Worm (Caenorhabditis elegans) whole organism, early embryonic: ENCODE measurements around the gene glt-3.

Experiments used
- B0310.2 ChIP-seq: sonication (generic microtip); optimal IDR thresholded peaks from 2 replicates; lab custom pipeline; 2016; ENCODE audit warnings: mild to moderate bottlenecking, missing genetic modification characterization, missing compliant biosample characterization
- F13C5.2 ChIP-seq: sonication (generic microtip); optimal IDR thresholded peaks from 2 replicates; lab custom pipeline; 2017; ENCODE audit warnings: mild to moderate bottlenecking, missing genetic modification characterization, inconsistent platforms, missing compliant biosample characterization
- aly-1 ChIP-seq: sonication (generic microtip); optimal IDR thresholded peaks from 2 replicates; lab custom pipeline; 2016; ENCODE audit warnings: missing genetic modification characterization, missing compliant biosample characterization
- ama-1 ChIP-seq: fragments of 150-350 bp; optimal IDR thresholded peaks from 2 replicates; lab custom pipeline; 2014
- ceh-13 ChIP-seq: fragments of 200-800 bp; sonication (Bioruptor generic); optimal IDR thresholded peaks from 2 replicates; lab custom pipeline; 2018; ENCODE audit warnings: mild to moderate bottlenecking, missing genetic modification characterization, missing compliant biosample characterization
- ceh-36 ChIP-seq: sonication (generic microtip); optimal IDR thresholded peaks from 2 replicates; lab custom pipeline; 2016; ENCODE audit warnings: missing genetic modification characterization, inconsistent platforms, missing compliant biosample characterization
- ets-7 ChIP-seq: sonication (generic microtip); optimal IDR thresholded peaks from 2 replicates; lab custom pipeline; 2016; ENCODE audit warnings: missing genotype, missing genetic modification characterization, missing compliant biosample characterization
- flt-1 ChIP-seq: fragments of 200-800 bp; sonication (Bioruptor generic); IDR thresholded peaks from 2 replicates; pipeline ENCODE4 v1.3.6; 2022; ENCODE audit warnings: missing genetic modification characterization, missing compliant biosample characterization
- hmbx-1 ChIP-seq: sonication (generic microtip); optimal IDR thresholded peaks from 2 replicates; lab custom pipeline; 2016; ENCODE audit warnings: mild to moderate bottlenecking, missing genetic modification characterization, missing compliant biosample characterization
- hmg-4 ChIP-seq: fragments of 200-800 bp; sonication (Bioruptor generic); optimal IDR thresholded peaks from 2 replicates; lab custom pipeline; 2018; ENCODE audit warnings: mild to moderate bottlenecking, missing genetic modification characterization, missing compliant biosample characterization
- hnd-1 ChIP-seq: sonication (generic microtip); optimal IDR thresholded peaks from 2 replicates; lab custom pipeline; 2016; ENCODE audit warnings: missing genetic modification characterization, missing compliant biosample characterization
- pes-1 ChIP-seq: fragments of 200-800 bp; sonication (Bioruptor generic); IDR thresholded peaks from 2 replicates; pipeline ENCODE4 v1.3.6; 2022; ENCODE audit warnings: missing genetic modification reagents, missing genetic modification characterization, missing compliant biosample characterization
- scrt-1 ChIP-seq: fragments of 200-800 bp; sonication (Bioruptor generic); IDR thresholded peaks from 2 replicates; pipeline ENCODE4 v1.3.6; 2022; ENCODE audit warnings: missing genetic modification characterization, missing compliant biosample characterization
- sea-1 ChIP-seq: fragments of 200-800 bp; sonication (Bioruptor generic); conservative IDR thresholded peaks from 2 replicates; pipeline ENCODE4 v1.3.6; 2022; ENCODE audit warnings: missing genetic modification characterization, missing compliant biosample characterization
- tbx-11 ChIP-seq: fragments of 200-800 bp; sonication (Bioruptor generic); IDR thresholded peaks from 2 replicates; pipeline ENCODE4 v1.3.6; 2022; ENCODE audit warnings: missing genetic modification characterization, missing compliant biosample characterization
- tbx-37 ChIP-seq: fragments of 200-800 bp; sonication (Bioruptor generic); conservative IDR thresholded peaks from 2 replicates; pipeline ENCODE4 v1.3.6; 2022; ENCODE audit warnings: missing genetic modification reagents, missing genetic modification characterization, missing compliant biosample characterization
- tra-4 ChIP-seq: sonication (generic microtip); optimal IDR thresholded peaks from 2 replicates; lab custom pipeline; 2017; ENCODE audit warnings: missing genetic modification characterization, missing compliant biosample characterization

glt-3 gene

ce11 chrIV:10129957-10130356, at the start of gene glt-3:
glt-3 (plus strand) TSS chrIV:10130257.
- TF ChIP-seq ama-1 (lab: Kevin White, UChicago) (no peak), tra-4 (tag; lab: Kevin White, UChicago) (no peak), F13C5.2 (tag; lab: Kevin White, UChicago) (no peak), hmg-4 (GFP tag; lab: Kevin White, UChicago) (no peak), aly-1 (tag; lab: Kevin White, UChicago) (no peak), scrt-1 (GFP tag; lab: Robert Waterston, UW) (no peak), tbx-11 (GFP tag; lab: Robert Waterston, UW) (no peak), ceh-36 (tag; lab: Kevin White, UChicago) (no peak), hmbx-1 (no peak), sea-1 (GFP tag; lab: Robert Waterston, UW) (no peak), B0310.2 (tag; lab: Kevin White, UChicago) (no peak), pes-1 (GFP tag; lab: Robert Waterston, UW) (no peak), ets-7 (tag; lab: Kevin White, UChicago) (no peak)

- no peak for TF ChIP-seq hmg-4 (GFP tag; lab: Kevin White, UChicago)
- no peak for TF ChIP-seq tbx-37 (GFP tag; lab: Robert Waterston, UW)
- TF ChIP-seq B0310.2 (tag; lab: Kevin White, UChicago), result no peak
- no peak for TF ChIP-seq sea-1 (GFP tag; lab: Robert Waterston, UW)
- TF ChIP-seq aly-1 (tag; lab: Kevin White, UChicago), result no peak
- no peak for TF ChIP-seq tra-4 (tag; lab: Kevin White, UChicago)
- TF ChIP-seq scrt-1 (GFP tag; lab: Robert Waterston, UW), result no peak
- TF ChIP-seq ceh-13 (GFP tag; lab: Kevin White, UChicago), result no peak
- no peak for TF ChIP-seq pes-1 (GFP tag; lab: Robert Waterston, UW)
Observed at ce11 chrIV:10080816-10081215, 49.2 kb upstream of the glt-3 start, which contains the start of gene W01B6.6. W01B6.6 (plus strand) TSS chrIV:10081116.

- TF ChIP-seq sea-1 (GFP tag; lab: Robert Waterston, UW), result 0 out of 2 replicates have a peak, but pooled peaks have one; percentile 56
- no peak for TF ChIP-seq flt-1
Observed at ce11 chrIV:10084323-10084959, 45.6 kb upstream of the glt-3 start, which contains the start of gene W01B6.8. W01B6.8 (minus strand) TSS chrIV:10084373.

- TF ChIP-seq tbx-11 (GFP tag; lab: Robert Waterston, UW) (no peak), ceh-36 (tag; lab: Kevin White, UChicago) (no peak), ama-1 (lab: Kevin White, UChicago) (no peak), F13C5.2 (tag; lab: Kevin White, UChicago) (peak; percentile 48), pes-1 (GFP tag; lab: Robert Waterston, UW) (no peak; the same call in 1 of the 2 replicates), aly-1 (tag; lab: Kevin White, UChicago) (no peak), tra-4 (tag; lab: Kevin White, UChicago) (no peak), scrt-1 (GFP tag; lab: Robert Waterston, UW) (no peak), hnd-1 (tag; lab: Kevin White, UChicago) (no peak)
Observed at ce11 chrIV:10085401-10086187, 44.5 kb upstream of the glt-3 start, which contains the start of the genes col-2 and ndc-80. col-2 (minus strand) TSS chrIV:10085451. ndc-80 (plus strand) TSS chrIV:10086137.

- TF ChIP-seq hmg-4 (GFP tag; lab: Kevin White, UChicago), result no peak
- TF ChIP-seq pes-1 (GFP tag; lab: Robert Waterston, UW), result no peak
- no peak for TF ChIP-seq hmbx-1
- no peak for TF ChIP-seq F13C5.2 (tag; lab: Kevin White, UChicago)
- TF ChIP-seq sea-1 (GFP tag; lab: Robert Waterston, UW), result no peak
- TF ChIP-seq tra-4 (tag; lab: Kevin White, UChicago), result no peak
- TF ChIP-seq ama-1 (lab: Kevin White, UChicago), result no peak
- TF ChIP-seq B0310.2 (tag; lab: Kevin White, UChicago), result no peak
- no peak for TF ChIP-seq aly-1 (tag; lab: Kevin White, UChicago)
Observed at ce11 chrIV:10089777-10090176, 40.3 kb upstream of the glt-3 start, which contains the start of gene ttr-39. ttr-39 (minus strand) TSS chrIV:10089877.

- TF ChIP-seq hnd-1 (tag; lab: Kevin White, UChicago) (no peak), ceh-36 (tag; lab: Kevin White, UChicago) (no peak), hmg-4 (GFP tag; lab: Kevin White, UChicago) (no peak), ets-7 (tag; lab: Kevin White, UChicago) (no peak), hmbx-1 (no peak), aly-1 (tag; lab: Kevin White, UChicago) (no peak), tbx-11 (GFP tag; lab: Robert Waterston, UW) (no peak), scrt-1 (GFP tag; lab: Robert Waterston, UW) (no peak), F13C5.2 (tag; lab: Kevin White, UChicago) (no peak), flt-1 (no peak), tra-4 (tag; lab: Kevin White, UChicago) (no peak), ceh-13 (GFP tag; lab: Kevin White, UChicago) (no peak), B0310.2 (tag; lab: Kevin White, UChicago) (no peak), sea-1 (GFP tag; lab: Robert Waterston, UW) (no peak), tbx-37 (GFP tag; lab: Robert Waterston, UW) (no peak)
Observed at ce11 chrIV:10090358-10090757, 39.7 kb upstream of the glt-3 start, which contains the start of gene ttbk-5. ttbk-5 (plus strand) TSS chrIV:10090658.
